Fruit fly (Drosophila melanogaster): ENCODE data around the gene Doc3.

Gene Doc3

DNA sequence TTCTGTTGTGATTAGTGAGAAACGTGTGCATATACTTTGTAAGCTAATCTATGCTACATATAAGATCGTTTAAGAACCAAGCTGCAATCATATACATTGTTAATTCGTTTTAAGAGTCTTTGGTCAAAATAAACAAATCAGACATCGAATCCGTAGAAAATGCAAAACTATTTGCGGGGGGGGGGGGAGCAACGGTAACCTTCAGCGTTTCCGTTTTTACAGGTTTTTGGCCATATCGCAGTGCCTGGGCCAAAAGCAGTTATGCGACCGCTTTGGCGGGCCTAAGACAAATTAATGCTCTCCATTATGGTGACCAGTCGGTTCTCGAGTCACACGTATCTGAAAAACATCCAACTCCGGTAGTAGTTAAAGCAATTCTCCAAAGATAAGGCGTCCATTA is 39.9 kb downstream of the Doc3 start:
- peak; percentile 93 for TF ChIP-seq Dfd (GFP tag; optimal IDR thresholded peaks at IDR 0.05)
- no peak for TF ChIP-seq Hr78 (GFP tag; optimal IDR thresholded peaks at IDR 0.05)

DNA sequence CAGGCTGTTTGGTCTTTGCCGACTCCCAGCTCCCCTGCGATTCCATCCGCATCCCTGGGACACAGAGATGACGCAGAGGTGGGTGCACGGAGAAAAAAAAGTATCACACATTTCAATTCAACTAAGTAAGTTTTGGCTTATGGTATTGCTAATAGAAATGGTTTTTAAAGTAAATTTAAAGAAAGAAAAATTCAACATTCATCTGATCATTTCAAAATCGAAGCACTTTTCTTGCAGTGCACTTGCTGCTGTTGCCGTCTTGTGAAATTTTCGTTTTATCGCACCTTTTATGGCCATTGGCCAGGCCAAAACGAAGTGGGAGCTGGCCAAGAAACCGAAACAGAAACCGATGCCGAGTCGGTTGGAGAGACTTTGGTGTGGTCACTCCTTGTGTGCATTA is 40.3 kb downstream of the Doc3 start:
- TF ChIP-seq Dif (GFP tag; optimal IDR thresholded peaks at IDR 0.05; ENCODE audit: partially characterized antibody) (no peak), usp (GFP tag; optimal IDR thresholded peaks at IDR 0.05) (no peak), Sp1 (GFP tag; optimal IDR thresholded peaks at IDR 0.05) (peak; percentile 64), Hr83 (GFP tag; optimal IDR thresholded peaks at IDR 0.05; ENCODE audit: poor library complexity, severe bottlenecking) (no peak), sage (GFP tag; optimal IDR thresholded peaks at IDR 0.05) (peak; percentile 41), jim (GFP tag; optimal IDR thresholded peaks at IDR 0.05) (no peak), foxo (GFP tag; optimal IDR thresholded peaks at IDR 0.05) (peak in 1 of 2 experiments; percentile 85), tai (GFP tag; optimal IDR thresholded peaks at IDR 0.05) (no peak), Jra (GFP tag; optimal IDR thresholded peaks at IDR 0.05) (peak; percentile 54), pan (optimal IDR thresholded peaks at IDR 0.05) (no peak), Abd-B (GFP tag; optimal IDR thresholded peaks at IDR 0.05) (no peak), N (GFP tag; optimal IDR thresholded peaks at IDR 0.05) (no peak), lola (GFP tag; optimal IDR thresholded peaks at IDR 0.05) (no peak), psq (GFP tag; optimal IDR thresholded peaks at IDR 0.05) (peak; percentile 64), rgr (GFP tag; optimal IDR thresholded peaks at IDR 0.05) (peak; percentile 69), fru (GFP tag; optimal IDR thresholded peaks at IDR 0.05) (peak; percentile 88), HLH106 (tag; optimal IDR thresholded peaks at IDR 0.05) (peak; percentile 79), CG32264 (GFP tag; optimal IDR thresholded peaks at IDR 0.05) (peak; percentile 71), dsf (GFP tag; optimal IDR thresholded peaks at IDR 0.05; ENCODE audit: borderline replicate concordance) (no peak), Mio (GFP tag; optimal IDR thresholded peaks at IDR 0.05) (no peak), brk (GFP tag; optimal IDR thresholded peaks at IDR 0.05) (peak; percentile 48), Vsx2 (GFP tag; optimal IDR thresholded peaks at IDR 0.05; ENCODE audit: partially characterized antibody) (no peak), dl (GFP tag; optimal IDR thresholded peaks at IDR 0.05; ENCODE audit: insufficient read depth in 1 of 2, partially characterized antibody in 2 of 2) (no peak), CG9705 (GFP tag; optimal IDR thresholded peaks at IDR 0.05) (peak; percentile 44), Hr78 (GFP tag; optimal IDR thresholded peaks at IDR 0.05) (no peak), br (GFP tag; optimal IDR thresholded peaks at IDR 0.05) (peak; percentile 79), woc (GFP tag; optimal IDR thresholded peaks at IDR 0.05) (peak; percentile 69), sv (GFP tag; optimal IDR thresholded peaks at IDR 0.05) (no peak), h (GFP tag; optimal IDR thresholded peaks at IDR 0.05) (peak; percentile 88), OdsH (GFP tag; optimal IDR thresholded peaks at IDR 0.05) (peak; percentile 81), ey (GFP tag; optimal IDR thresholded peaks at IDR 0.05) (peak; percentile 78), GATAd (GFP tag; optimal IDR thresholded peaks at IDR 0.05) (no peak), Dfd (GFP tag; optimal IDR thresholded peaks at IDR 0.05) (no peak), Hnf4 (GFP tag; optimal IDR thresholded peaks at IDR 0.05) (peak; percentile 63), CrebA (GFP tag; optimal IDR thresholded peaks at IDR 0.05; ENCODE audit: borderline replicate concordance) (no peak), dmrt93B (GFP tag; optimal IDR thresholded peaks at IDR 0.05) (peak; percentile 59), Myc (optimal IDR thresholded peaks at IDR 0.05) (no peak), Rel (GFP tag; optimal IDR thresholded peaks at IDR 0.05) (no peak), Rel (tag; optimal IDR thresholded peaks at IDR 0.05) (peak; percentile 5)

DNA sequence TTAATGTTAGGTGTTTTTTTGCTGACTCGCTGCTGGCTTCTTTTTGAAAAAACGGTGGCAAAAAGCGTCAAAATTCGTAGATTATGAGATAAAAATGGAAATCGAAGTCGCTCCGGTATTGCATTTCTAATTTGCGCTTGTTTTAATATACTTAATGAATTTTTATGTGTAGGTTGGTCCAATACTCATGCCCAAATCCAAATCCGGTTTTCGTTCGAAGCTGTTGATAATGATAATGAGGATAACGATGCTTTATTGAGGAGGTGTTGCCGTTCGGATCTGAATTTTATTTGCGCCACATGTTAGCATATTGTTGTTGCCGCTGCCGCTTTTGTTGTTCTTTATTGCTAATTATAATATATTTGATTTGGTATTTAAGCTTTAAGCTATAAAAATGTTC is 41.3 kb downstream of the Doc3 start:
- TF ChIP-seq CG32264 (GFP tag; optimal IDR thresholded peaks at IDR 0.05) (no peak), sv (GFP tag; optimal IDR thresholded peaks at IDR 0.05) (no peak), Sp1 (GFP tag; optimal IDR thresholded peaks at IDR 0.05) (no peak), Dfd (GFP tag; optimal IDR thresholded peaks at IDR 0.05) (no peak), foxo (GFP tag; optimal IDR thresholded peaks at IDR 0.05) (no peak), h (GFP tag; optimal IDR thresholded peaks at IDR 0.05) (no peak), Rel (GFP tag; optimal IDR thresholded peaks at IDR 0.05) (no peak), Rel (tag; optimal IDR thresholded peaks at IDR 0.05) (no peak), Hr78 (GFP tag; optimal IDR thresholded peaks at IDR 0.05) (no peak), Dif (GFP tag; optimal IDR thresholded peaks at IDR 0.05; ENCODE audit: partially characterized antibody) (no peak), fru (GFP tag; optimal IDR thresholded peaks at IDR 0.05) (no peak), Hr83 (GFP tag; optimal IDR thresholded peaks at IDR 0.05; ENCODE audit: poor library complexity, severe bottlenecking) (no peak)
